Fruit fly (Drosophila melanogaster): ENCODE data around the gene CG34452.

The CG34452 gene

DNA sequence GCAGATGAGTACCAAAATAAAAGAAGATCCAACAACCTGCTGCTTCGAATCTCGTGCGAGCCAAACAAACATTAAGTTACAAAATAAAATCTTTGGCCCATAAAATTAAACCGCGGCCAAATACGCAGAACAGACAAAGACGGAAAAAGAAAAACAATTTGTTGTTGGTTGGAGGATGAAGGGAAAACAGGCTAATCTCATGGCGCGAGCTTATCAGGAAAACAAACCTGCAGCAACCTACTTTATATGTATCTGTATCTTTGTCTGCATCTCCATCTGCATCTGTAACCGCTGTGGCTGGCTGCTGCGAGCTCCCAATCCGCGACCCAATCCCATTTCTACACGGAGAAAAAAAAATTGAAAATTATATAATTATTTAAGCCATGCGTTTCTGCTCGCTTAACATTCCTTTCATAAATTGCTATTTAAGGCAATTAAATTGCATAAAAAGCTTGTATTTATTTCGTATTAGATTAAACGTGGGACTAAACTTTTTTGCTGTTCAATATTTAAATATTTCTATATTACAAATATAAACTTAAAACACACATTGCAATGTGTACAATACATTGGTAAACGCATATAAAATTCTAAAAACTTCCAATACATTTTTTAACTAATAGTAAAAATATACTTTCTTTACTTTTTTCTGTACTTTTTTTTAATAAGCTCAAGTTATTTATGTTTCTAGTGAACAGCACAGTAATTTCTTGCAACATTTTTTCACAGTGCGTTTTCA, 5.3 kb upstream of the CG34452 start (continued):
- TF ChIP-seq sr (GFP tag; IDR thresholded peaks at IDR 0.05) (0 out of 3 replicates have a peak, but pooled peaks have one; percentile 16), CG12104 (GFP tag; optimal IDR thresholded peaks at IDR 0.05) (peak; percentile 35), fd96Cb (tag; optimal IDR thresholded peaks at IDR 0.05) (peak; percentile 62), ewg (GFP tag; optimal IDR thresholded peaks at IDR 0.05) (peak; percentile 19), stc (GFP tag; IDR thresholded peaks at IDR 0.05) (no peak), Jarid2 (GFP tag; optimal IDR thresholded peaks at IDR 0.05) (no peak), CG11696 (GFP tag; IDR thresholded peaks at IDR 0.05) (no peak), pros (GFP tag; optimal IDR thresholded peaks at IDR 0.05) (no peak), slp2 (GFP tag; optimal IDR thresholded peaks at IDR 0.05) (no peak), Rx (GFP tag; IDR thresholded peaks at IDR 0.05) (peak; percentile 12; the same call in 1 of the 2 replicates), nmo (GFP tag; optimal IDR thresholded peaks at IDR 0.05) (peak; percentile 77), Blimp-1 (GFP tag; optimal IDR thresholded peaks at IDR 0.05) (peak; percentile 36), pho (GFP tag; optimal IDR thresholded peaks at IDR 0.05) (no peak), fd102C (GFP tag; optimal IDR thresholded peaks at IDR 0.05) (no peak), CG6813 (GFP tag; optimal IDR thresholded peaks at IDR 0.05) (no peak), tx (GFP tag; optimal IDR thresholded peaks at IDR 0.05) (no peak), CG5245 (GFP tag; optimal IDR thresholded peaks at IDR 0.05) (no peak), Sin3A (optimal IDR thresholded peaks at IDR 0.05) (no peak), CG7839 (tag; optimal IDR thresholded peaks at IDR 0.05) (peak; percentile 38), seq (GFP tag; IDR thresholded peaks at IDR 0.05) (no peak), C15 (GFP tag; IDR thresholded peaks at IDR 0.05) (no peak), CG14965 (GFP tag; optimal IDR thresholded peaks at IDR 0.05; ENCODE audit: borderline replicate concordance) (no peak), Sox100B (GFP tag; optimal IDR thresholded peaks at IDR 0.05) (peak; percentile 77), CG16863 (GFP tag; optimal IDR thresholded peaks at IDR 0.05) (no peak), Oli (tag; optimal IDR thresholded peaks at IDR 0.05) (peak; percentile 58), slbo (GFP tag; IDR thresholded peaks at IDR 0.05) (no peak), eyg (GFP tag; optimal IDR thresholded peaks at IDR 0.05) (no peak), Dip2 (GFP tag; IDR thresholded peaks at IDR 0.05) (no peak), ind (GFP tag; optimal IDR thresholded peaks at IDR 0.05) (peak; percentile 15), CG6654 (GFP tag; optimal IDR thresholded peaks at IDR 0.05) (no peak), abd-A (tag; optimal IDR thresholded peaks at IDR 0.05) (peak; percentile 46), h (optimal IDR thresholded peaks at IDR 0.05) (no peak), chif (GFP tag; optimal IDR thresholded peaks at IDR 0.05) (no peak), CG10366 (GFP tag; IDR thresholded peaks at IDR 0.05) (no peak), pan (optimal IDR thresholded peaks at IDR 0.05) (no peak), pan (GFP tag; optimal IDR thresholded peaks at IDR 0.05 in 1 of 2, IDR thresholded peaks at IDR 0.05 in 1 of 2) (no peak), CG9932 (GFP tag; IDR thresholded peaks at IDR 0.05) (no peak), CG17912 (GFP tag; optimal IDR thresholded peaks at IDR 0.05) (no peak), Hr51 (GFP tag; optimal IDR thresholded peaks at IDR 0.05) (peak in 1 of 2 experiments; percentile 55), CG4820 (GFP tag; optimal IDR thresholded peaks at IDR 0.05) (peak; percentile 20), CG2199 (GFP tag; IDR thresholded peaks at IDR 0.05) (no peak), croc (GFP tag; conservative IDR thresholded peaks at IDR 0.05) (0 out of 3 replicates have a peak, but pooled peaks have one; percentile 24), ftz-f1 (GFP tag; optimal IDR thresholded peaks at IDR 0.05) (no peak), al (GFP tag; IDR thresholded peaks at IDR 0.05) (no peak), Stat92E (GFP tag; optimal IDR thresholded peaks at IDR 0.05) (peak in 1 of 3 experiments; percentile 72), CG10267 (tag; optimal IDR thresholded peaks at IDR 0.05) (peak; percentile 55), CG14441 (GFP tag; IDR thresholded peaks at IDR 0.05) (no peak), Tbp (GFP tag; optimal IDR thresholded peaks at IDR 0.05) (no peak), Ptx1 (GFP tag; IDR thresholded peaks at IDR 0.05) (no peak), run (tag; optimal IDR thresholded peaks at IDR 0.05) (peak; percentile 0), Spps (tag; optimal IDR thresholded peaks at IDR 0.05) (no peak)
